Worm (Caenorhabditis elegans) whole organism, L4/young adult: ENCODE results near the gene srh-277.

ENCODE experiments used
- W03F9.2 ChIP-seq: fragments of 150-350 bp; optimal IDR thresholded peaks from 2 replicates; lab custom pipeline; 2014; ENCODE audit warnings: missing biosample characterization, missing genetic modification characterization
- him-1 ChIP-seq: sonication (generic microtip); optimal IDR thresholded peaks from 2 replicates; lab custom pipeline; 2016; ENCODE audit warnings: missing genotype, missing genetic modification reagents, missing genetic modification characterization, missing compliant biosample characterization

DNA sequence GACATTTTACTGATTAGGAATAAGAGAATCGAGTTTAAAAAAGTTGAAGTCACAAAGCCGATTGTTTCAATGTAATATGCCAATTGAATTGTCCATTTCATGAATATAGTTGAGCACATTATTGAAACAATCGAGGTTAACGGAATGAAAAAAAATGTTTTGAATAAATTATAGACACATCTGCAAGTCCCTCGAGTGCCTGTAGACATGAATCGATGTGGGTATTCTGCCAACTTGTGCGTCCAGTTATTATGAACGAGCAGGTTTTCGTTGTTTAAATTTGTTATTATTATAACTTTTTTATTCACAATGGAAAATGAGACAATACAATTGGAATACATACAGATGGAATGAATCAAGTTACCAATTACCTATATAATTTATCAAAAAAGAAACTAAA, 24.6 kb upstream of the srh-277 start, which contains the start of gene str-99:
- TF ChIP-seq him-1 (tag; lab: Kevin White, UChicago) (no peak), W03F9.2 (tag; lab: Kevin White, UChicago) (no peak)
